Fruit fly (Drosophila melanogaster) whole organism, embryonic: Measurements from ENCODE around the gene aqz.
A peak's percentile ranks its signal among the peaks of the same experiment; 100 is the strongest.

Experiments used
- Atf-2 ChIP-seq: fragments of 200-800 bp; sonication (Bioruptor generic); optimal IDR thresholded peaks from 2 replicates; lab custom pipeline; 2016; ENCODE audit warnings: missing biosample characterization, missing genetic modification characterization
- CG10209 ChIP-seq: fragments of 200-800 bp; sonication (Bioruptor generic); optimal IDR thresholded peaks from 3 replicates; lab custom pipeline; 2017; ENCODE audit warnings: missing biosample characterization, mild to moderate bottlenecking, missing genetic modification characterization, missing genetic modification reagents
- CG10321 ChIP-seq: fragments of 200-800 bp; sonication (Bioruptor generic); IDR thresholded peaks from 2 replicates; pipeline ENCODE4 v1.3.6; 2022; ENCODE audit warnings: missing biosample characterization, missing genetic modification characterization
- CG10366 ChIP-seq: fragments of 200-800 bp; sonication (Bioruptor generic); IDR thresholded peaks from 2 replicates; pipeline ENCODE4 v1.3.6; 2022; ENCODE audit warnings: missing biosample characterization, missing genetic modification characterization
- CG11093 ChIP-seq: fragments of 200-800 bp; sonication (Bioruptor generic); IDR thresholded peaks from 3 replicates; pipeline ENCODE4 v1.3.6; 2022; ENCODE audit warnings: missing biosample characterization, missing genetic modification characterization
- CG12071 ChIP-seq: fragments of 200-800 bp; sonication (Bioruptor generic); optimal IDR thresholded peaks from 3 replicates; lab custom pipeline; 2018; ENCODE audit warnings: missing biosample characterization, mild to moderate bottlenecking, missing genetic modification characterization
- CG12299 ChIP-seq: fragments of 200-800 bp; sonication (Bioruptor generic); optimal IDR thresholded peaks from 2 replicates; lab custom pipeline; 2018; ENCODE audit warnings: missing biosample characterization, mild to moderate bottlenecking, missing genetic modification characterization
- CG12659 ChIP-seq: fragments of 200-800 bp; sonication (Bioruptor generic); optimal IDR thresholded peaks from 3 replicates; lab custom pipeline; 2017; ENCODE audit warnings: mild to moderate bottlenecking, missing biosample characterization, missing genetic modification reagents, missing genetic modification characterization
- CG14710 ChIP-seq: fragments of 200-800 bp; sonication (Bioruptor generic); optimal IDR thresholded peaks from 3 replicates; lab custom pipeline; 2019; ENCODE audit warnings: missing biosample characterization, mild to moderate bottlenecking, missing genetic modification characterization, moderate library complexity
- CG17328 ChIP-seq: fragments of 200-800 bp; sonication (Bioruptor generic); IDR thresholded peaks from 2 replicates; pipeline ENCODE4 v1.3.6; 2022; ENCODE audit warnings: missing biosample characterization, missing genetic modification characterization
- CG17361 ChIP-seq: fragments of 200-800 bp; sonication (Bioruptor generic); IDR thresholded peaks from 3 replicates; pipeline ENCODE4 v1.3.6; 2022; ENCODE audit warnings: missing biosample characterization, missing genetic modification characterization
- CG2678 ChIP-seq: fragments of 200-800 bp; sonication (Bioruptor generic); optimal IDR thresholded peaks from 3 replicates; lab custom pipeline; 2019; ENCODE audit warnings: missing biosample characterization, mild to moderate bottlenecking, missing genetic modification characterization, moderate library complexity
- CG3281 ChIP-seq: fragments of 200-800 bp; sonication (Bioruptor generic); optimal IDR thresholded peaks from 3 replicates; lab custom pipeline; 2017; ENCODE audit warnings: missing biosample characterization, mild to moderate bottlenecking, missing genetic modification characterization
- CG3995 ChIP-seq: fragments of 200-800 bp; sonication (Bioruptor generic); optimal IDR thresholded peaks from 3 replicates; lab custom pipeline; 2016; ENCODE audit warnings: missing biosample characterization, missing genetic modification characterization
- CG4328 ChIP-seq: fragments of 200-800 bp; sonication (Bioruptor generic); optimal IDR thresholded peaks from 3 replicates; lab custom pipeline; 2017; ENCODE audit warnings: missing biosample characterization, missing genetic modification reagents, missing genetic modification characterization
- CG4730 ChIP-seq: fragments of 200-800 bp; sonication (Bioruptor generic); IDR thresholded peaks from 2 replicates; pipeline ENCODE4 v1.3.6; 2022; ENCODE audit warnings: missing biosample characterization, missing genetic modification characterization
- CG6654 ChIP-seq: fragments of 200-800 bp; sonication (Bioruptor generic); optimal IDR thresholded peaks from 2 replicates; lab custom pipeline; 2017; ENCODE audit warnings: missing biosample characterization, mild to moderate bottlenecking, missing genetic modification characterization
- CG7271 ChIP-seq: fragments of 200-800 bp; sonication (Bioruptor generic); optimal IDR thresholded peaks from 2 replicates; lab custom pipeline; 2018; ENCODE audit warnings: missing biosample characterization, mild to moderate bottlenecking, missing genetic modification characterization, moderate library complexity
- CG7556 ChIP-seq: fragments of 200-800 bp; sonication (Bioruptor generic); optimal IDR thresholded peaks from 2 replicates; lab custom pipeline; 2017; ENCODE audit warnings: missing biosample characterization, mild to moderate bottlenecking, missing genetic modification characterization
- CG8765 ChIP-seq: fragments of 200-800 bp; sonication (Bioruptor generic); IDR thresholded peaks from 2 replicates; pipeline ENCODE4 v1.3.6; 2022; ENCODE audit warnings: missing biosample characterization, missing genetic modification characterization
- CG9437 ChIP-seq: fragments of 200-800 bp; sonication (Bioruptor generic); optimal IDR thresholded peaks from 2 replicates; lab custom pipeline; 2018; ENCODE audit warnings: missing biosample characterization, mild to moderate bottlenecking, missing genetic modification characterization
- CG9727 ChIP-seq: fragments of 200-800 bp; sonication (Bioruptor generic); optimal IDR thresholded peaks from 3 replicates; lab custom pipeline; 2017; ENCODE audit warnings: missing biosample characterization, mild to moderate bottlenecking, missing genetic modification characterization
- Elba2 ChIP-seq: fragments of 200-800 bp; sonication (Bioruptor generic); optimal IDR thresholded peaks from 3 replicates; lab custom pipeline; 2016; ENCODE audit warnings: missing biosample characterization, missing genetic modification characterization
- Fer3 ChIP-seq: fragments of 200-800 bp; sonication (Bioruptor generic); optimal IDR thresholded peaks from 2 replicates; lab custom pipeline; 2018; ENCODE audit warnings: missing biosample characterization, mild to moderate bottlenecking, missing genetic modification characterization, moderate library complexity
- Hmr ChIP-seq: fragments of 200-800 bp; sonication (Bioruptor generic); optimal IDR thresholded peaks from 3 replicates; lab custom pipeline; 2017; ENCODE audit warnings: mild to moderate bottlenecking, missing biosample characterization, missing genetic modification reagents, missing genetic modification characterization
- Hr3 ChIP-seq: fragments of 200-800 bp; sonication (Bioruptor generic); optimal IDR thresholded peaks from 3 replicates; lab custom pipeline; 2016; ENCODE audit warnings: missing biosample characterization, missing genetic modification characterization
- Lpt ChIP-seq: fragments of >200 bp; optimal IDR thresholded peaks from 2 replicates; lab custom pipeline; 2018; ENCODE audit warnings: missing biosample characterization, missing genetic modification characterization
- Meics ChIP-seq: fragments of 200-800 bp; sonication (Bioruptor generic); optimal IDR thresholded peaks from 2 replicates; lab custom pipeline; 2017; ENCODE audit warnings: missing biosample characterization, mild to moderate bottlenecking, missing genetic modification characterization
- NfI ChIP-seq: fragments of 200-800 bp; sonication (Bioruptor generic); optimal IDR thresholded peaks from 3 replicates; lab custom pipeline; 2018; ENCODE audit warnings: missing biosample characterization, mild to moderate bottlenecking, missing genetic modification characterization, moderate library complexity
- amos ChIP-seq: fragments of 200-800 bp; sonication (Bioruptor generic); IDR thresholded peaks from 2 replicates; pipeline ENCODE4 v1.3.6; 2022; ENCODE audit warnings: missing biosample characterization, missing genetic modification characterization; ENCODE audit not compliant: partially characterized antibody
- bab2 ChIP-seq: fragments of 200-800 bp; sonication (Bioruptor generic); optimal IDR thresholded peaks from 2 replicates; lab custom pipeline; 2016; ENCODE audit warnings: missing biosample characterization, missing genetic modification characterization
- br ChIP-seq: fragments of >200 bp; optimal IDR thresholded peaks from 2 replicates; lab custom pipeline; 2017
- dati ChIP-seq: fragments of 200-800 bp; sonication (Bioruptor generic); IDR thresholded peaks from 2 replicates; pipeline ENCODE4 v1.3.6; 2022; ENCODE audit warnings: missing biosample characterization, missing genetic modification characterization
- emc ChIP-seq: fragments of 200-800 bp; sonication (Bioruptor generic); optimal IDR thresholded peaks from 2 replicates; lab custom pipeline; 2016; ENCODE audit warnings: missing biosample characterization, missing genetic modification characterization
- fd102C ChIP-seq: fragments of 200-800 bp; sonication (Bioruptor generic); optimal IDR thresholded peaks from 2 replicates; lab custom pipeline; 2018; ENCODE audit warnings: missing biosample characterization, mild to moderate bottlenecking, missing genetic modification characterization, moderate library complexity
- ftz-f1 ChIP-seq: fragments of 200-800 bp; sonication (Bioruptor generic); optimal IDR thresholded peaks from 2 replicates; lab custom pipeline; 2016; ENCODE audit warnings: missing biosample characterization, missing genetic modification characterization
- grn ChIP-seq: fragments of 200-800 bp; sonication (Bioruptor generic); optimal IDR thresholded peaks from 3 replicates; lab custom pipeline; 2017; ENCODE audit warnings: missing biosample characterization, missing genetic modification characterization
- gt ChIP-seq: fragments of 200-800 bp; sonication (Bioruptor generic); IDR thresholded peaks from 2 replicates; pipeline ENCODE4 v1.3.6; 2022; ENCODE audit warnings: missing biosample characterization, missing genetic modification characterization
- ham ChIP-seq: fragments of 200-800 bp; sonication (Bioruptor generic); IDR thresholded peaks from 2 replicates; pipeline ENCODE4 v1.3.6; 2022; ENCODE audit warnings: missing biosample characterization, missing genetic modification characterization
- lov ChIP-seq, 2 experiments: fragments of 200-800 bp in 1 of 2; fragments of >200 bp in 1 of 2; sonication (Bioruptor generic) in 1 of 2; IDR thresholded peaks in 1 of 2; optimal IDR thresholded peaks in 1 of 2; 2 replicates in 1 of 2; 3 replicates in 1 of 2; pipeline versions ENCODE4 v1.3.6 to Lab custom; 2017 to 2022; ENCODE audit warnings: missing biosample characterization in 1 of 2, missing genetic modification characterization in 1 of 2
- nerfin-1 ChIP-seq: fragments of 200-800 bp; sonication (Bioruptor generic); optimal IDR thresholded peaks from 3 replicates; lab custom pipeline; 2019; ENCODE audit warnings: missing biosample characterization, mild to moderate bottlenecking, missing genetic modification characterization, moderate library complexity
- oc ChIP-seq: fragments of 200-800 bp; sonication (Bioruptor generic); optimal IDR thresholded peaks from 2 replicates; lab custom pipeline; 2018; ENCODE audit warnings: missing biosample characterization, mild to moderate bottlenecking, missing genetic modification characterization, moderate library complexity
- ro ChIP-seq: fragments of 200-800 bp; sonication (Bioruptor generic); IDR thresholded peaks from 2 replicates; pipeline ENCODE4 v1.3.6; 2022; ENCODE audit warnings: missing biosample characterization, missing genetic modification characterization
- slp2 ChIP-seq: fragments of 200-800 bp; sonication (Bioruptor generic); optimal IDR thresholded peaks from 2 replicates; lab custom pipeline; 2016; ENCODE audit warnings: missing biosample characterization, missing genetic modification characterization
- sqz ChIP-seq: fragments of 200-800 bp; sonication (Bioruptor generic); optimal IDR thresholded peaks from 3 replicates; lab custom pipeline; 2018; ENCODE audit warnings: missing biosample characterization, mild to moderate bottlenecking, missing genetic modification characterization
- tio ChIP-seq: fragments of 200-800 bp; sonication (Bioruptor generic); optimal IDR thresholded peaks from 2 replicates; lab custom pipeline; 2017; ENCODE audit warnings: missing biosample characterization, missing genetic modification characterization, inconsistent platforms
- toy ChIP-seq: fragments of 200-800 bp; sonication (Bioruptor generic); IDR thresholded peaks from 2 replicates; pipeline ENCODE4 v1.3.6; 2022; ENCODE audit warnings: missing biosample characterization, missing genetic modification characterization
- vvl ChIP-seq: fragments of 200-800 bp; sonication (Bioruptor generic); IDR thresholded peaks from 2 replicates; pipeline ENCODE4 v1.3.6; 2022; ENCODE audit warnings: missing biosample characterization, missing genetic modification characterization
- wor ChIP-seq: fragments of 200-800 bp; sonication (Bioruptor generic); IDR thresholded peaks from 2 replicates; pipeline ENCODE4 v1.3.6; 2022; ENCODE audit warnings: missing biosample characterization, missing genetic modification characterization
- z ChIP-seq: fragments of 200-800 bp; sonication (Bioruptor generic); IDR thresholded peaks from 3 replicates; pipeline ENCODE4 v1.3.6; 2022; ENCODE audit warnings: missing biosample characterization, missing genetic modification characterization

aqz gene

DNA sequence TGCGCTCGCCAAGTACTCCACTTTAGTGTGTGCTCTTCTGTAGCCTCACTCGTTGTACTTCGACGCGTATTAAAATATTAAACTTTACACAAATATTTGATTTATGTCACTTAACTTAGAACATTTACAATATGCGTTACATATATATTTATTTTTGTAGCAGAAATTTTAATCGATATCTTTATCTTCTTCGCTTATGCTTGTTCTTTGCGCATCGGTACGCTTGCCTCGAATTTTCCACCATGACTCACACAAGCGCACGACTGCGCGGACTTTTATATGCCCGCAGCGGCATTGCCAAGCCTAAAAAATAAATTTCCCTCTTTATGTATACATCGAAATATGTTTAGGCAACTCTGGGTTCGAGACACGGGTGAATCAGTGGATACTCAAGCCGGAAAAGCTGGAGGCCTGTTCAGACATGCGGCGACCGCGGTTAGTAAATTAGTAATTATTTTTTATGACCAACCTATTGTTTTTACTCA lies at the start of gene aqz (continued):
- TF ChIP-seq oc: peak; percentile 67
- peak; percentile 9; the same call in 1 of the 2 replicates for TF ChIP-seq CG8765 (GFP tag; lab: Robert Waterston, UW)
- TF ChIP-seq Hr3 (GFP tag; lab: Kevin White, UChicago): no peak
- TF ChIP-seq CG10321 (GFP tag; lab: Robert Waterston, UW): peak; percentile 7; the same call in 1 of the 2 replicates
- peak; percentile 85 for TF ChIP-seq vvl (GFP tag; lab: Robert Waterston, UW)
- peak; percentile 73; the same call in 1 of the 2 replicates for TF ChIP-seq amos
- peak; percentile 89 for TF ChIP-seq grn (GFP tag; lab: Kevin White, UChicago)
- TF ChIP-seq Meics: peak; percentile 33
- TF ChIP-seq Elba2 (GFP tag; lab: Kevin White, UChicago): peak; percentile 31
- TF ChIP-seq CG14710: peak; percentile 96
- peak; percentile 73 for TF ChIP-seq CG12659 (GFP tag; lab: Kevin White, UChicago)
- peak; percentile 48 for TF ChIP-seq Atf-2 (GFP tag; lab: Kevin White, UChicago)
- peak; percentile 47 for TF ChIP-seq fd102C (GFP tag; lab: Kevin White, UChicago)
- TF ChIP-seq gt: no peak
- peak; percentile 49; the same call in 1 of the 2 replicates for TF ChIP-seq ham (GFP tag; lab: Robert Waterston, UW)
- peak; percentile 85 for TF ChIP-seq Hmr (GFP tag; lab: Kevin White, UChicago)
- peak; percentile 52; the same call in 1 of the 3 replicates for TF ChIP-seq CG17361 (GFP tag; lab: Robert Waterston, UW)
- no peak for TF ChIP-seq wor (GFP tag; lab: Robert Waterston, UW)
- TF ChIP-seq CG10209: peak; percentile 16
- 0 out of 2 replicates have a peak, but pooled peaks have one; percentile 33 for TF ChIP-seq dati (GFP tag; lab: Robert Waterston, UW)
- no peak for TF ChIP-seq CG4730
- peak; percentile 46 for TF ChIP-seq slp2 (GFP tag; lab: Kevin White, UChicago)
- no peak for TF ChIP-seq CG6654 (GFP tag; lab: Kevin White, UChicago)
- TF ChIP-seq CG4328 (GFP tag; lab: Kevin White, UChicago): no peak
- no peak for TF ChIP-seq lov (optimal IDR thresholded peaks at IDR 0.05; lab: Kevin White, UChicago)
- TF ChIP-seq lov (GFP tag; IDR thresholded peaks at IDR 0.05; lab: Robert Waterston, UW): 0 out of 3 replicates have a peak, but pooled peaks have one; percentile 53
- peak; percentile 40 for TF ChIP-seq CG3281 (GFP tag; lab: Kevin White, UChicago)
- TF ChIP-seq ro: no peak
- peak; percentile 71 for TF ChIP-seq CG12071 (GFP tag; lab: Kevin White, UChicago)
- TF ChIP-seq nerfin-1 (tag; lab: Kevin White, UChicago): peak; percentile 46
- TF ChIP-seq tio (GFP tag; lab: Kevin White, UChicago): peak; percentile 7
- peak; percentile 64 for TF ChIP-seq NfI (GFP tag; lab: Kevin White, UChicago)
- TF ChIP-seq CG2678 (tag; lab: Kevin White, UChicago): peak; percentile 56
- no peak for TF ChIP-seq toy (GFP tag; lab: Robert Waterston, UW)
- TF ChIP-seq CG9437: no peak
- TF ChIP-seq CG9727 (GFP tag; lab: Kevin White, UChicago): peak; percentile 41
- no peak for TF ChIP-seq emc
- peak; percentile 77 for TF ChIP-seq ftz-f1 (GFP tag; lab: Kevin White, UChicago)
- TF ChIP-seq br: no peak
- TF ChIP-seq CG7556 (GFP tag; lab: Kevin White, UChicago): no peak
- TF ChIP-seq CG7271 (tag; lab: Kevin White, UChicago): peak; percentile 40
- TF ChIP-seq bab2: peak; percentile 53
- peak; percentile 60 for TF ChIP-seq CG17328 (GFP tag; lab: Robert Waterston, UW)
- TF ChIP-seq CG10366 (GFP tag; lab: Robert Waterston, UW): no peak
- TF ChIP-seq Fer3 (tag; lab: Kevin White, UChicago): peak; percentile 43
- TF ChIP-seq Lpt (GFP tag; lab: Kevin White, UChicago): no peak
- TF ChIP-seq sqz (GFP tag; lab: Kevin White, UChicago): peak; percentile 48
- TF ChIP-seq CG3995 (GFP tag; lab: Kevin White, UChicago): no peak
- no peak for TF ChIP-seq CG11093 (GFP tag; lab: Robert Waterston, UW)
- TF ChIP-seq CG12299: peak; percentile 39
- peak; percentile 21; the same call in 1 of the 3 replicates for TF ChIP-seq z (GFP tag; lab: Robert Waterston, UW)
